Fruit fly (Drosophila melanogaster): Measurements from ENCODE around the gene CG11929.

Gene CG11929

dm6 chr2L:4701385-4701784 is 18.9 kb downstream of the CG11929 start, which contains the start of gene Taf12L:
TSS of gene Taf12L (minus strand) at chr2L:4701485.
- no peak for TF ChIP-seq CG7368 (GFP tag; optimal IDR thresholded peaks at IDR 0.05)
- TF ChIP-seq CG16779 (tag; optimal IDR thresholded peaks at IDR 0.05): no peak
- no peak for TF ChIP-seq svp (GFP tag)
- TF ChIP-seq Met (GFP tag; optimal IDR thresholded peaks at IDR 0.05): no peak
- no peak for TF ChIP-seq dac (GFP tag; optimal IDR thresholded peaks at IDR 0.05)
- no peak for TF ChIP-seq Ets21C (GFP tag; optimal IDR thresholded peaks at IDR 0.05)
- no peak for TF ChIP-seq Eip93F (GFP tag; optimal IDR thresholded peaks at IDR 0.05)
- no peak for TF ChIP-seq CG3032 (tag; optimal IDR thresholded peaks at IDR 0.05)
- TF ChIP-seq CG9139 (GFP tag; optimal IDR thresholded peaks at IDR 0.05): no peak
- no peak for TF ChIP-seq Blimp-1 (GFP tag; optimal IDR thresholded peaks at IDR 0.05)
- TF ChIP-seq Eip75B (GFP tag; optimal IDR thresholded peaks at IDR 0.05): no peak
- TF ChIP-seq CG6276 (GFP tag; optimal IDR thresholded peaks at IDR 0.05): no peak
- TF ChIP-seq esn (GFP tag; optimal IDR thresholded peaks at IDR 0.05): no peak
- TF ChIP-seq dsx (GFP tag; optimal IDR thresholded peaks at IDR 0.05; ENCODE audit: poor library complexity, severe bottlenecking): no peak
- no peak for TF ChIP-seq Sox102F (GFP tag; optimal IDR thresholded peaks at IDR 0.05)
- no peak for TF ChIP-seq CG4318 (GFP tag; optimal IDR thresholded peaks at IDR 0.05)

dm6 chr2L:4726021-4726420 is 43.5 kb downstream of the CG11929 start:
- TF ChIP-seq eg (GFP tag; IDR thresholded peaks at IDR 0.05) (no peak), Eip75B (GFP tag; optimal IDR thresholded peaks at IDR 0.05) (no peak), fkh (GFP tag; optimal IDR thresholded peaks at IDR 0.05) (no peak), CG7368 (GFP tag; optimal IDR thresholded peaks at IDR 0.05) (no peak)

- TF ChIP-seq Ets96B (tag; optimal IDR thresholded peaks at IDR 0.05) (no peak), Hr38 (GFP tag; optimal IDR thresholded peaks at IDR 0.05) (no peak), vri (GFP tag; optimal IDR thresholded peaks at IDR 0.05) (no peak), fkh (GFP tag; optimal IDR thresholded peaks at IDR 0.05) (no peak), eg (GFP tag; IDR thresholded peaks at IDR 0.05) (no peak), CG7368 (GFP tag; optimal IDR thresholded peaks at IDR 0.05) (no peak), cyc (GFP tag; optimal IDR thresholded peaks at IDR 0.05) (no peak), net (GFP tag; optimal IDR thresholded peaks at IDR 0.05) (no peak), CG16779 (tag; optimal IDR thresholded peaks at IDR 0.05) (no peak)
Measured at dm6 chr2L:4734358-4734757, 51.9 kb downstream of the CG11929 start, which contains the start of gene CG15631. TSS of gene CG15631 (minus strand) at chr2L:4734458.

All from whole organism, prepupa.